Worm (Caenorhabditis elegans) whole organism, L2 larva: Measurements from ENCODE around the gene arc-1.

ENCODE experiments used
- C34F6.9 ChIP-seq: fragments of 150-350 bp; optimal IDR thresholded peaks from 2 replicates; lab custom pipeline; 2014; ENCODE audit warnings: missing biosample characterization, missing genetic modification characterization
- ZK546.5 ChIP-seq: sonication (generic microtip); optimal IDR thresholded peaks from 2 replicates; lab custom pipeline; 2017; ENCODE audit warnings: missing biosample characterization, missing genetic modification characterization
- alr-1 ChIP-seq: fragments of 150-350 bp; optimal IDR thresholded peaks from 2 replicates; lab custom pipeline; 2014; ENCODE audit warnings: missing biosample characterization, missing genetic modification characterization
- aly-2 ChIP-seq: fragments of 150-350 bp; optimal IDR thresholded peaks from 2 replicates; lab custom pipeline; 2014; ENCODE audit warnings: missing biosample characterization, missing genetic modification characterization
- ama-1 ChIP-seq: fragments of 150-350 bp; optimal IDR thresholded peaks from 2 replicates; lab custom pipeline; 2018; ENCODE audit warnings: inconsistent platforms
- blmp-1 ChIP-seq: sonication (generic microtip); optimal IDR thresholded peaks from 2 replicates; lab custom pipeline; 2017; ENCODE audit warnings: missing genetic modification characterization, mild to moderate bottlenecking, missing compliant biosample characterization, antibody characterized with exemption, moderate library complexity; ENCODE audit not compliant: insufficient read depth
- ceh-82 ChIP-seq: fragments of 150-350 bp; optimal IDR thresholded peaks from 2 replicates; lab custom pipeline; 2014; ENCODE audit warnings: missing biosample characterization, missing genetic modification characterization
- crh-2 ChIP-seq: sonication (generic microtip); optimal IDR thresholded peaks from 2 replicates; lab custom pipeline; 2017; ENCODE audit warnings: missing biosample characterization, missing genetic modification characterization
- egl-27 ChIP-seq: sonication (generic microtip); optimal IDR thresholded peaks from 3 replicates; lab custom pipeline; 2017; ENCODE audit warnings: missing biosample characterization, missing genetic modification reagents, missing genetic modification characterization
- gmeb-1 ChIP-seq: fragments of 150-350 bp; optimal IDR thresholded peaks from 2 replicates; lab custom pipeline; 2014; ENCODE audit warnings: missing biosample characterization, missing genetic modification characterization
- lin-13 ChIP-seq: fragments of 150-350 bp; optimal IDR thresholded peaks from 2 replicates; lab custom pipeline; 2014; ENCODE audit warnings: missing biosample characterization, missing genetic modification reagents, missing genetic modification characterization
- lin-39 ChIP-seq: fragments of 150-350 bp; optimal IDR thresholded peaks from 2 replicates; lab custom pipeline; 2014; ENCODE audit warnings: missing biosample characterization, missing genetic modification reagents, missing genetic modification characterization
- mbf-1 ChIP-seq: sonication (generic microtip); optimal IDR thresholded peaks from 2 replicates; lab custom pipeline; 2017; ENCODE audit warnings: missing biosample characterization, missing genetic modification characterization
- mdl-1 ChIP-seq, 2 experiments: fragments of 150-350 bp in 1 of 2; sonication (generic microtip) in 1 of 2; optimal IDR thresholded peaks; 2 replicates each; lab custom pipeline; 2017; ENCODE audit warnings: missing biosample characterization in 2 of 2, missing genetic modification characterization in 2 of 2
- nhr-11 ChIP-seq: fragments of 150-350 bp; optimal IDR thresholded peaks from 2 replicates; lab custom pipeline; 2014; ENCODE audit warnings: missing biosample characterization, missing genetic modification characterization
- nhr-12 ChIP-seq: fragments of 150-350 bp; optimal IDR thresholded peaks from 2 replicates; lab custom pipeline; 2014; ENCODE audit warnings: missing biosample characterization, missing genetic modification characterization
- nhr-129 ChIP-seq: fragments of 150-350 bp; optimal IDR thresholded peaks from 2 replicates; lab custom pipeline; 2014; ENCODE audit warnings: missing biosample characterization, missing genetic modification characterization
- nhr-21 ChIP-seq: fragments of 150-350 bp; optimal IDR thresholded peaks from 2 replicates; lab custom pipeline; 2014; ENCODE audit warnings: missing biosample characterization, missing genetic modification characterization
- nhr-237 ChIP-seq: fragments of 150-350 bp; optimal IDR thresholded peaks from 2 replicates; lab custom pipeline; 2014; ENCODE audit warnings: missing biosample characterization, missing genetic modification characterization
- nhr-25 ChIP-seq: fragments of 150-350 bp; sonication (generic microtip); optimal IDR thresholded peaks from 3 replicates; lab custom pipeline; 2014; ENCODE audit warnings: missing biosample characterization, missing genetic modification characterization
- nhr-77 ChIP-seq: fragments of 150-350 bp; optimal IDR thresholded peaks from 2 replicates; lab custom pipeline; 2014; ENCODE audit warnings: missing biosample characterization, missing genetic modification characterization
- peb-1 ChIP-seq: fragments of 150-350 bp; optimal IDR thresholded peaks from 2 replicates; lab custom pipeline; 2014; ENCODE audit warnings: missing biosample characterization, missing genetic modification characterization
- sem-4 ChIP-seq: fragments of 150-350 bp; optimal IDR thresholded peaks from 2 replicates; lab custom pipeline; 2014; ENCODE audit warnings: missing biosample characterization, missing genetic modification reagents, missing genetic modification characterization
- sma-3 ChIP-seq: sonication (generic microtip); optimal IDR thresholded peaks from 2 replicates; lab custom pipeline; 2016; ENCODE audit warnings: missing genetic modification reagents, missing genetic modification characterization, missing compliant biosample characterization
- sma-9 ChIP-seq, 2 experiments: fragments of 150-350 bp in 1 of 2; sonication (generic microtip) in 1 of 2; optimal IDR thresholded peaks; 2 replicates each; lab custom pipeline; 2014 to 2016; ENCODE audit warnings: missing genetic modification characterization in 2 of 2, mild to moderate bottlenecking in 1 of 2, missing biosample characterization in 1 of 2, missing compliant biosample characterization in 1 of 2, missing genetic modification reagents in 1 of 2, moderate library complexity in 1 of 2
- unc-39 ChIP-seq: fragments of 150-350 bp; optimal IDR thresholded peaks from 2 replicates; lab custom pipeline; 2014; ENCODE audit warnings: missing biosample characterization, missing genetic modification characterization
- unc-55 ChIP-seq: fragments of 150-350 bp; sonication (generic microtip); optimal IDR thresholded peaks from 3 replicates; lab custom pipeline; 2014; ENCODE audit warnings: missing biosample characterization, missing genetic modification reagents, missing genetic modification characterization
- unc-62 ChIP-seq: fragments of 150-350 bp; optimal IDR thresholded peaks from 2 replicates; lab custom pipeline; 2014; ENCODE audit warnings: missing biosample characterization, missing genetic modification reagents, missing genetic modification characterization

arc-1 gene

DNA sequence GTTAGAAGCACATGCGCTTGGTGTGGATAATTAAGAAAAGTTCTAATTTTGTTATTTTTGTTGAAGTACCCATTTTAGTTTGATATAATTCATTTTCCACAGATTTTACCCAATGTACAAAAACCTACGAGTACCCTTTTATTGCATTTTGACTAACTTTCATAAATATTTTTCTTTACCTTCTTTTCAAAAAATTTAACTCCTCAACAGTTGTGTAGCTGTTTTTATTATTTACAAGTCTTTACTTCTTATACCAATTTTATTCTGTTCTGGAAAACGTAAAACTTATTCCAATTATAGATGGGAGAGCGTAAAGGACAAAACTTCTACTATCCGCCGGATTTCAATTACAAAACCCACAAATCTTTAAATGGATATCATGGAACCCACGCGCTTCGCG lies 25.6 kb upstream of the arc-1 start, which contains the start of gene ZK1307.9:
Gene ZK1307.9 (plus strand): TSS at position 301 of the 400 bp plus-strand sequence.
- TF ChIP-seq mdl-1 (tag; optimal IDR thresholded peaks at IDR 0.05; lab: Kevin White, UChicago) (no peak), nhr-12 (tag; lab: Kevin White, UChicago) (no peak), lin-39 (tag; lab: Kevin White, UChicago) (no peak), alr-1 (no peak), crh-2 (tag; lab: Kevin White, UChicago) (no peak), unc-62 (GFP tag; lab: Kevin White, UChicago) (no peak), C34F6.9 (tag; lab: Kevin White, UChicago) (no peak), unc-39 (tag; lab: Kevin White, UChicago) (no peak)

DNA sequence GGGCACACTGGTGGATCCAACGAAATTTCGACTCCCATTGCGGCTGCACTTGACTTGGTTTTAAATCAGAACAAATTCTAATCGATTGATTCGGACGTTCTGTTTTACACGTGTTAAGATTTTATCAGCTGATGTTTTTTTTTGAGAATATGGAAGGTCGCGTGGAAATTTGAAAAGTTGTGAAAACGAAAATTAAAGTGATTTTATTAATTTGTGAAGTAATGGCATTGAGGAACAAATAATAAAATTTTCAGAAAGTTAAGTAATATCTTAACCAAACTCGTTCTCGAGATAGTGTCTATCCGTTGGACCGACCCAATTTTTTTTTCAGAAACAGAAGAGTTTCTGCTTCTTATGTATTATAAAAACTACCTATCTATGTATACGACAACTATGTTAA lies 23.1 kb upstream of the arc-1 start, which contains the start of gene ZK1307.4:
Gene ZK1307.4 (minus strand): TSS at position 101 of the 400 bp plus-strand sequence.
- TF ChIP-seq crh-2 (tag; lab: Kevin White, UChicago) (no peak), mbf-1 (tag; lab: Kevin White, UChicago) (no peak), lin-13 (GFP tag; lab: Kevin White, UChicago) (no peak), egl-27 (tag; lab: Kevin White, UChicago) (no peak), unc-62 (GFP tag; lab: Kevin White, UChicago) (no peak), sma-3 (no peak), ZK546.5 (tag; lab: Kevin White, UChicago) (no peak), nhr-129 (tag; lab: Kevin White, UChicago) (no peak), unc-55 (GFP tag; lab: Kevin White, UChicago) (no peak), nhr-237 (tag; lab: Kevin White, UChicago) (no peak), sem-4 (tag; lab: Kevin White, UChicago) (no peak), gmeb-1 (tag; lab: Kevin White, UChicago) (no peak), nhr-25 (tag; lab: Kevin White, UChicago) (no peak)

DNA sequence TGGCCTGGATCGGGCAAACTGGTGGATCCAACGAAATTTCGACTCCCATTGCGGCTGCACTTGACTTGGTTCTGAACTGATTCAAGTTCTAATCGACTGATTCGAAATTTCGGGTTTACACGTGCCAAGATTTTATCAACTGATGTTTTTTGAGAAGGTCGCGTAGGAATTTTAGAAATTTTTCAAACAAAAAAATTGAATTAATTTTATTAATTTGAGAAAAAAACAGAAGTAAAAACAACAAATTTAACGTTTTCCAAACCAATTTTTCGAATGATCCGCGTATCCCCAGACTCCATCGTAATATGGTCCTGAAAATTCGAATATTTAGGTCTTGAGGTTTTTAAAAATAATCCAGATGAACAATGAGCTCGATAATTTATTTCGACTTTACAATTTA lies 21.9 kb upstream of the arc-1 start, which contains the start of gene ZK1307.3:
Gene ZK1307.3 (minus strand): TSS at position 101 of the 400 bp plus-strand sequence.
- no peak for TF ChIP-seq alr-1
- no peak for TF ChIP-seq unc-55 (GFP tag; lab: Kevin White, UChicago)
- no peak for TF ChIP-seq ZK546.5 (tag; lab: Kevin White, UChicago)
- TF ChIP-seq ceh-82 (tag; lab: Kevin White, UChicago), result no peak

DNA sequence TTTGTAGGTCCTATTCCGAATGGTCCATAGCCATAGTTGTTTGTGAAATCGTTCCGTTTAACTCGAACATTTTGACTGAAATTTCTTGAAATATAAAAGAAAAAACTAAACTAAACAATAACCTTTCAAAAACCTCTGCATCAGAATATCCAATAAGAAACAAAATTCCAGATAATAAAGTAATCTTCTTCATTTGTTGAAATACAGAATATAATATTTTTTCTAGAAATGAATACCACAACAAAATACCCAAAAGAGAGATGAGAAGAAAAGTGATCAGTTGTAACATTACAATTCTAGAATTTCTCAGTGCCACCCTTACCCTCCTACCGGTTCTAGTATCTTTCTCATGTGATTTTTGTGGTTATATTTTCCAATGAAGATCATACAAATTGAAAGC lies 21.1 kb upstream of the arc-1 start, which contains the start of gene ZK1307.2:
Gene ZK1307.2 (minus strand): TSS at position 274 of the 400 bp plus-strand sequence.
- no peak for TF ChIP-seq sma-9 (GFP tag; optimal IDR thresholded peaks at IDR 0.05; lab: Kevin White, UChicago)
- TF ChIP-seq sma-9 (tag; optimal IDR thresholded peaks at IDR 0.05; lab: Kevin White, UChicago), result no peak
- TF ChIP-seq nhr-25 (tag; lab: Kevin White, UChicago), result peak; percentile 32
- no peak for TF ChIP-seq unc-62 (GFP tag; lab: Kevin White, UChicago)
- TF ChIP-seq aly-2 (tag; lab: Kevin White, UChicago), result no peak
- TF ChIP-seq blmp-1, result no peak
- TF ChIP-seq nhr-11 (tag; lab: Kevin White, UChicago), result no peak
- no peak for TF ChIP-seq peb-1 (tag; lab: Kevin White, UChicago)

- TF ChIP-seq unc-55 (GFP tag; lab: Kevin White, UChicago), result no peak
- TF ChIP-seq egl-27 (tag; lab: Kevin White, UChicago), result no peak
- no peak for TF ChIP-seq unc-39 (tag; lab: Kevin White, UChicago)
- no peak for TF ChIP-seq ceh-82 (tag; lab: Kevin White, UChicago)
- TF ChIP-seq nhr-21 (tag; lab: Kevin White, UChicago), result no peak
- no peak for TF ChIP-seq ama-1
- TF ChIP-seq crh-2 (tag; lab: Kevin White, UChicago), result no peak
- TF ChIP-seq nhr-129 (tag; lab: Kevin White, UChicago), result peak; percentile 18
- peak; percentile 17 for TF ChIP-seq sma-9 (GFP tag; optimal IDR thresholded peaks at IDR 0.05; lab: Kevin White, UChicago)
- TF ChIP-seq sma-9 (tag; optimal IDR thresholded peaks at IDR 0.05; lab: Kevin White, UChicago), result no peak
- TF ChIP-seq nhr-77, result no peak
- no peak for TF ChIP-seq lin-13 (GFP tag; lab: Kevin White, UChicago)
- TF ChIP-seq mdl-1 (tag; optimal IDR thresholded peaks at IDR 0.05; lab: Kevin White, UChicago), result no peak
- no peak for TF ChIP-seq mbf-1 (tag; lab: Kevin White, UChicago)
These were observed 19.1 kb upstream of the arc-1 start, which contains the start of gene ZK1307.1 for ce11 chrII:9655530-9656139. Gene ZK1307.1, minus strand, starts transcription at chrII:9655580.
